Worm (Caenorhabditis elegans) whole organism, midembryonic: ENCODE measurements around the gene irld-36.

Source experiments
- cog-1 ChIP-seq: sonication (generic microtip); optimal IDR thresholded peaks from 2 replicates; lab custom pipeline; 2016; ENCODE audit warnings: missing genetic modification characterization, missing compliant biosample characterization
- flt-1 ChIP-seq: fragments of 200-800 bp; sonication (Bioruptor generic); IDR thresholded peaks from 2 replicates; pipeline ENCODE4 v1.3.6; 2022; ENCODE audit warnings: missing genetic modification characterization, missing compliant biosample characterization
- tab-1 ChIP-seq: fragments of 200-800 bp; sonication (Bioruptor generic); IDR thresholded peaks from 2 replicates; pipeline ENCODE4 v1.3.6; 2022; ENCODE audit warnings: missing genetic modification characterization, missing compliant biosample characterization
- ztf-29 ChIP-seq: fragments of 200-800 bp; sonication (Bioruptor generic); IDR thresholded peaks from 2 replicates; pipeline ENCODE4 v1.3.6; 2022; ENCODE audit warnings: missing genetic modification reagents, missing genetic modification characterization, missing compliant biosample characterization

- no peak for TF ChIP-seq flt-1 (GFP tag; lab: Robert Waterston, UW)
- no peak for TF ChIP-seq cog-1 (tag; lab: Kevin White, UChicago)
- no peak for TF ChIP-seq tab-1 (GFP tag; lab: Robert Waterston, UW)
- TF ChIP-seq ztf-29, result no peak
Measured at ce11 chrII:1672673-1673072, 6.5 kb upstream of the irld-36 start.
